Fruit fly (Drosophila melanogaster) whole organism, prepupa: ENCODE data around the gene CG31515.

Experiments
- CG32006 ChIP-seq: fragments of 200-800 bp; sonication (Bioruptor generic); optimal IDR thresholded peaks from 3 replicates; lab custom pipeline; 2017; ENCODE audit warnings: missing biosample characterization, mild to moderate bottlenecking, missing genetic modification characterization
- CG9139 ChIP-seq: fragments of 200-800 bp; sonication (Bioruptor generic); optimal IDR thresholded peaks from 3 replicates; lab custom pipeline; 2017; ENCODE audit warnings: missing biosample characterization, mild to moderate bottlenecking, missing genetic modification characterization
- Lpt ChIP-seq: fragments of 200-800 bp; sonication (Bioruptor generic); optimal IDR thresholded peaks from 3 replicates; lab custom pipeline; 2016; ENCODE audit warnings: missing biosample characterization, missing genetic modification characterization
- Met ChIP-seq: fragments of 200-800 bp; sonication (Bioruptor generic); optimal IDR thresholded peaks from 3 replicates; lab custom pipeline; 2016; ENCODE audit warnings: missing biosample characterization, missing genetic modification characterization

DNA sequence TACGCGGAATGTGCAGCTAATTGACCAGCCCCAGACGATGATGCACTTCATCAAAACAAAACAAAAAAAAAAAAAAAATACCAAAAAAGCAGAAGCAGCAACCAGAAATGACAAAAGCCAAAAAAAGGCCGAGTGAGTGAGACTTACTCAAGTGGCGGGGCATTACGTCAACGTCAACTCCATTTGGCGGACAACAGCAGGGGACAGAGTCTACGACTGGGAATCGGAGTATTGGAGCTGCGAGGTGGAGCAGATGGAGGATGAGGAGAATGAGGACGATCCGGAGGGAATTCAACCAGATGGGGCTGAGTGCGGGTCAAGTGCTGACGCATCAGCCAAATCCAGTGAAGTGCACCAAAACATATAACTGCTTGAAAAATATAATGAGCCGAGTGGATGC lies 12.8 kb upstream of the CG31515 start:
- TF ChIP-seq Lpt (GFP tag; lab: Kevin White, UChicago) (no peak), CG9139 (GFP tag; lab: Kevin White, UChicago) (no peak), Met (GFP tag; lab: Kevin White, UChicago) (no peak), CG32006 (GFP tag; lab: Kevin White, UChicago) (no peak)
